Worm (Caenorhabditis elegans) whole organism, early embryonic: ENCODE data around the gene pgl-2.

ENCODE experiments used
- B0310.2 ChIP-seq: sonication (generic microtip); optimal IDR thresholded peaks from 2 replicates; lab custom pipeline; 2016; ENCODE audit warnings: mild to moderate bottlenecking, missing genetic modification characterization, missing compliant biosample characterization
- F13C5.2 ChIP-seq: sonication (generic microtip); optimal IDR thresholded peaks from 2 replicates; lab custom pipeline; 2017; ENCODE audit warnings: mild to moderate bottlenecking, missing genetic modification characterization, inconsistent platforms, missing compliant biosample characterization
- aly-1 ChIP-seq: sonication (generic microtip); optimal IDR thresholded peaks from 2 replicates; lab custom pipeline; 2016; ENCODE audit warnings: missing genetic modification characterization, missing compliant biosample characterization
- ama-1 ChIP-seq: fragments of 150-350 bp; optimal IDR thresholded peaks from 2 replicates; lab custom pipeline; 2014
- ceh-13 ChIP-seq: fragments of 200-800 bp; sonication (Bioruptor generic); optimal IDR thresholded peaks from 2 replicates; lab custom pipeline; 2018; ENCODE audit warnings: mild to moderate bottlenecking, missing genetic modification characterization, missing compliant biosample characterization
- ceh-36 ChIP-seq: sonication (generic microtip); optimal IDR thresholded peaks from 2 replicates; lab custom pipeline; 2016; ENCODE audit warnings: missing genetic modification characterization, inconsistent platforms, missing compliant biosample characterization
- ets-7 ChIP-seq: sonication (generic microtip); optimal IDR thresholded peaks from 2 replicates; lab custom pipeline; 2016; ENCODE audit warnings: missing genotype, missing genetic modification characterization, missing compliant biosample characterization
- flt-1 ChIP-seq: fragments of 200-800 bp; sonication (Bioruptor generic); IDR thresholded peaks from 2 replicates; pipeline ENCODE4 v1.3.6; 2022; ENCODE audit warnings: missing genetic modification characterization, missing compliant biosample characterization
- hmbx-1 ChIP-seq: sonication (generic microtip); optimal IDR thresholded peaks from 2 replicates; lab custom pipeline; 2016; ENCODE audit warnings: mild to moderate bottlenecking, missing genetic modification characterization, missing compliant biosample characterization
- hmg-4 ChIP-seq: fragments of 200-800 bp; sonication (Bioruptor generic); optimal IDR thresholded peaks from 2 replicates; lab custom pipeline; 2018; ENCODE audit warnings: mild to moderate bottlenecking, missing genetic modification characterization, missing compliant biosample characterization
- hnd-1 ChIP-seq: sonication (generic microtip); optimal IDR thresholded peaks from 2 replicates; lab custom pipeline; 2016; ENCODE audit warnings: missing genetic modification characterization, missing compliant biosample characterization
- pes-1 ChIP-seq: fragments of 200-800 bp; sonication (Bioruptor generic); IDR thresholded peaks from 2 replicates; pipeline ENCODE4 v1.3.6; 2022; ENCODE audit warnings: missing genetic modification reagents, missing genetic modification characterization, missing compliant biosample characterization
- scrt-1 ChIP-seq: fragments of 200-800 bp; sonication (Bioruptor generic); IDR thresholded peaks from 2 replicates; pipeline ENCODE4 v1.3.6; 2022; ENCODE audit warnings: missing genetic modification characterization, missing compliant biosample characterization
- sea-1 ChIP-seq: fragments of 200-800 bp; sonication (Bioruptor generic); conservative IDR thresholded peaks from 2 replicates; pipeline ENCODE4 v1.3.6; 2022; ENCODE audit warnings: missing genetic modification characterization, missing compliant biosample characterization
- tbx-11 ChIP-seq: fragments of 200-800 bp; sonication (Bioruptor generic); IDR thresholded peaks from 2 replicates; pipeline ENCODE4 v1.3.6; 2022; ENCODE audit warnings: missing genetic modification characterization, missing compliant biosample characterization
- tbx-37 ChIP-seq: fragments of 200-800 bp; sonication (Bioruptor generic); conservative IDR thresholded peaks from 2 replicates; pipeline ENCODE4 v1.3.6; 2022; ENCODE audit warnings: missing genetic modification reagents, missing genetic modification characterization, missing compliant biosample characterization
- tra-4 ChIP-seq: sonication (generic microtip); optimal IDR thresholded peaks from 2 replicates; lab custom pipeline; 2017; ENCODE audit warnings: missing genetic modification characterization, missing compliant biosample characterization

Gene pgl-2

DNA sequence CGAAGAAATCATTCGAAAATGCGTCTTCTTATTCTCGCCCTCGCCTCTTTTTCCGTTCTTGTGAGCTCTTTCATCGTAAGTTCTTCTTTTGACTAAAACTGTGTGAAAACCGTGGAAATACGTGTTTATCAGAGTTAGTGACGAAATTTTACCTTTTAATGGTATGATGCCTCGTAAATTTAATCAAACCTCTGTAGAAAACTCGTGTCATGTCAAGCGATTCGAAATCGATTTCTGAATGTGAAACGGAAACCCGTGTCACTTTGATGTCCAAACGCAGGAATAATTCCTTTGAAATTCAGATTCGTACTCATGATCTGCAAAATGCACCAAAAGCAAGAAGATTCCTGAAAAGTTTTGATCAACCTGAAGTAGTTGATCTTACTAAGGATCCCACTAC, 26.6 kb downstream of the pgl-2 start, which contains the start of gene F22B7.3:
F22B7.3 (plus strand) TSS at position 301 of the 400 bp plus-strand sequence.
- TF ChIP-seq sea-1 (GFP tag; lab: Robert Waterston, UW): no peak
- TF ChIP-seq aly-1 (tag; lab: Kevin White, UChicago): no peak
- TF ChIP-seq flt-1 (GFP tag; lab: Robert Waterston, UW): no peak
- TF ChIP-seq F13C5.2: no peak
- TF ChIP-seq tbx-37 (GFP tag; lab: Robert Waterston, UW): no peak
- no peak for TF ChIP-seq hmg-4 (GFP tag; lab: Kevin White, UChicago)
- no peak for TF ChIP-seq ama-1 (lab: Kevin White, UChicago)
- no peak for TF ChIP-seq ets-7 (tag; lab: Kevin White, UChicago)
- TF ChIP-seq tra-4 (tag; lab: Kevin White, UChicago): no peak
- TF ChIP-seq tbx-11: no peak
- no peak for TF ChIP-seq hmbx-1 (tag; lab: Kevin White, UChicago)
- TF ChIP-seq B0310.2 (tag; lab: Kevin White, UChicago): no peak
- TF ChIP-seq pes-1 (GFP tag; lab: Robert Waterston, UW): no peak
- TF ChIP-seq ceh-36: no peak
- TF ChIP-seq scrt-1 (GFP tag; lab: Robert Waterston, UW): no peak
- TF ChIP-seq ceh-13: no peak
- TF ChIP-seq hnd-1 (tag; lab: Kevin White, UChicago): no peak

DNA sequence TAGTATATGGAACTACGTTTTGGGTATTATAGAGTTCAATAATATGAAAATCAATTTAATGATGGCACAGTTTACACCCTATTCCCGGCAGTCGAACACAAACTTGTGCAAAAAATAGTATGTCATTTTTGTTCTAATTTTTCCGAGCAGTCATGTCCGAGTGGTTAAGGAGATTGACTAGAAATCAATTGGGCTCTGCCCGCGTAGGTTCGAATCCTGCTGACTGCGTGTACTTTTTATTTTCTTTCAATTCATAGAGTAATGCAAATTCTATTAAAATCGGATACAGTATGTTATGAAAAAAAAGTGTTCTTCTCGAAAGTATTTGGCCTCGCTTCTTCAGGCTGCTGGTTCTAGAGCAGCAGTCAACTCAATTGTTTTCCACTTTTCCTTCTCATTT, 29.2 kb downstream of the pgl-2 start:
- no peak for TF ChIP-seq tbx-37 (GFP tag; lab: Robert Waterston, UW)
- TF ChIP-seq hnd-1 (tag; lab: Kevin White, UChicago): no peak
- no peak for TF ChIP-seq aly-1 (tag; lab: Kevin White, UChicago)
- TF ChIP-seq hmg-4 (GFP tag; lab: Kevin White, UChicago): no peak
- no peak for TF ChIP-seq ama-1 (lab: Kevin White, UChicago)
- TF ChIP-seq ceh-36: no peak
- TF ChIP-seq hmbx-1 (tag; lab: Kevin White, UChicago): no peak
- TF ChIP-seq ets-7 (tag; lab: Kevin White, UChicago): no peak
- TF ChIP-seq ceh-13: no peak
- no peak for TF ChIP-seq tra-4 (tag; lab: Kevin White, UChicago)
- TF ChIP-seq sea-1 (GFP tag; lab: Robert Waterston, UW): no peak
- TF ChIP-seq tbx-11: no peak
- no peak for TF ChIP-seq scrt-1 (GFP tag; lab: Robert Waterston, UW)
- no peak for TF ChIP-seq pes-1 (GFP tag; lab: Robert Waterston, UW)
- no peak for TF ChIP-seq flt-1 (GFP tag; lab: Robert Waterston, UW)
- no peak for TF ChIP-seq B0310.2 (tag; lab: Kevin White, UChicago)

DNA sequence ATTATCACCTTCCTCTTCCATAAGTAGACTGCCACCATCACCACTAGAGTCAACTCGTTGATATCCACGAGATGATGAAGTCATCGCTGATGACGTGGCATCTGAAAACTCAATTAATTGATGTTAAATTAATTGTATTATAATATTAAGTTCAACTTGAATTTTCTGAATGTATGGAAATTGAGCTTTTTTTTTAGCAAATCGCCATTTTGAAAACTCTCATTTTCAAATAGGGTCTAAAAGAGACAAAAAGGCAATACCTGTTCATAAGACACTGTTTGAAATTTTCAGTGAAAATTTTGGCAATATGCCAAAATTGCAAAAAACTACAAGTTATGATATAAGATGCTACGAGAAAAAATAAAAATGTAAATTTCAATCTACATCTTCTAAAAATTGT, 31.6 kb downstream of the pgl-2 start, which contains the start of gene twk-7:
twk-7 (minus strand) TSS at position 101 of the 400 bp plus-strand sequence.
- TF ChIP-seq hmg-4 (GFP tag; lab: Kevin White, UChicago) (no peak), ceh-36 (no peak), scrt-1 (GFP tag; lab: Robert Waterston, UW) (no peak), hmbx-1 (tag; lab: Kevin White, UChicago) (no peak), aly-1 (tag; lab: Kevin White, UChicago) (no peak), pes-1 (GFP tag; lab: Robert Waterston, UW) (no peak), ceh-13 (no peak), sea-1 (GFP tag; lab: Robert Waterston, UW) (no peak), tra-4 (tag; lab: Kevin White, UChicago) (no peak), tbx-11 (no peak), tbx-37 (GFP tag; lab: Robert Waterston, UW) (no peak), hnd-1 (tag; lab: Kevin White, UChicago) (no peak), flt-1 (GFP tag; lab: Robert Waterston, UW) (no peak), ama-1 (lab: Kevin White, UChicago) (no peak), ets-7 (tag; lab: Kevin White, UChicago) (no peak), B0310.2 (tag; lab: Kevin White, UChicago) (no peak)

DNA sequence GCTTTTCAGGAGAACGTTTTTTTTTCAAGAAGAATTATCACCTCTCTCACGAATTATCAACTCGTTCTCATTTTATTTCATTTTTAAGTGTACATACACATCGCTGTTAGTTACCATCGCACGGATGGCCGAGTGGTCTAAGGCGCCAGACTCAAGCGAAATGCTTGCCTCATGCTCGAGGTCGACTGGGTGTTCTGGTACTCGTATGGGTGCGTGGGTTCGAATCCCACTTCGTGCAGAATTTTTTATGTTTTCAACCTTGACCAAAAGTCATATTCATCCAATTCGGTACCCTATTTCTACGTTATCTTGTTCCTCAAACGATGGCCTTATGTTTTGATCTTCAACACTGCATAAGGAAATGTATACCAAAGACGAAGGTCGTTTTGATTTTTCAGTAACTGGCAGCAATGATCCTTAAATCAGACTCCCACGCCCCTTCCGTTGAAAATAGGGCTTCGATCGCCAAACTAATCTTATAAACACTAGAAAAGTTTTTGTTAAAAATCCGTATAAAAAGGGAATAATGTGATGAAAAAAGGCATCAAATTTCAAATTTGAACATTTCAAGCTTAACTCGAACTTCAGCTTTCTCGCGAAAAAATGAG, 35.9 kb downstream of the pgl-2 start, which contains the start of gene fip-1:
fip-1 (plus strand) TSS at position 558 of the 608 bp plus-strand sequence.
- TF ChIP-seq B0310.2 (tag; lab: Kevin White, UChicago) (no peak), scrt-1 (GFP tag; lab: Robert Waterston, UW) (peak; percentile 40; the same call in 1 of the 2 replicates)

DNA sequence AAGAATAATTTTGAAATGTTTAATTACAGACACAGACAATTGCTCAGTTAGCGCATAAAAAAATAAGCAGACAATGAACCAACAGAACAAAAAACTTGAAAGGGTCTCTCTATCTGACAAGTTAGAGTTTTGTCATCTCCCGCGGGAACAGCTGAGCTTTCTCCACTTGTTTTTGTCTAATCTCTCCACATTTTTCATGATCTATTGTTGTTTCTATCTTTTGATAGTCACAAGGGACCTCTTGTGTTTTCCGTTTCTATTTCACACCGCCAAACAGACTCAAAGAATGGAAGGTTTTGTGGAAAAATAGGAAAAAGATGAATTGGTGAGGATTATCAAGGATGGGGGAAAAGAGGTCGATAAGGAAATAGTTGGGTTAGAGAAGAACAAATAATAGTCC, 38.4 kb downstream of the pgl-2 start:
- TF ChIP-seq hnd-1 (tag; lab: Kevin White, UChicago) (no peak), ama-1 (lab: Kevin White, UChicago) (no peak), ets-7 (tag; lab: Kevin White, UChicago) (no peak), sea-1 (GFP tag; lab: Robert Waterston, UW) (no peak), F13C5.2 (no peak), tbx-37 (GFP tag; lab: Robert Waterston, UW) (no peak), tra-4 (tag; lab: Kevin White, UChicago) (no peak), B0310.2 (tag; lab: Kevin White, UChicago) (no peak), pes-1 (GFP tag; lab: Robert Waterston, UW) (no peak), scrt-1 (GFP tag; lab: Robert Waterston, UW) (no peak), hmbx-1 (tag; lab: Kevin White, UChicago) (no peak), aly-1 (tag; lab: Kevin White, UChicago) (no peak), ceh-36 (no peak), ceh-13 (no peak), flt-1 (GFP tag; lab: Robert Waterston, UW) (no peak), tbx-11 (no peak), hmg-4 (GFP tag; lab: Kevin White, UChicago) (no peak)

DNA sequence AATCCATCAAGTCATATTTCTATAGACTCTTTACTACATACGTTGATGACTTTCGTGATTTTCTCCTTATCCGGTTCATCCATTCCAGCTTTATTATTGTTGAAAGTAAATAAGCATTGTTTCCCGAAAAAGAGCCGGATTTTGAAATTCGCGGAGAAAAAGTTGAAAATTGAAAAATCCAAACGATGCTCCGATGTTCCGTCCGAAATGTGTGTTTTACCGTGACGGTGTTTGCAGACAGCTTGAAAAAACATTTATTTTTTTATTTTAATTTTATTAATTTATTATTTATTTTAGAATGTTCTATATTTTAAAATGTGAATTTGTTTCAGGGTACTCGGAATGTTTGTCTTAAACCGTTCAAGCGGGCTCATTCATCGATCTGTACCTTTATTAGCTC, 44.4 kb downstream of the pgl-2 start, which contains the start of gene dnj-10:
dnj-10 (plus strand) TSS at position 333 of the 400 bp plus-strand sequence.
- TF ChIP-seq hnd-1 (tag; lab: Kevin White, UChicago): no peak
